Fruit fly (Drosophila melanogaster): Measurements from ENCODE around the gene AANATL7.

DNA sequence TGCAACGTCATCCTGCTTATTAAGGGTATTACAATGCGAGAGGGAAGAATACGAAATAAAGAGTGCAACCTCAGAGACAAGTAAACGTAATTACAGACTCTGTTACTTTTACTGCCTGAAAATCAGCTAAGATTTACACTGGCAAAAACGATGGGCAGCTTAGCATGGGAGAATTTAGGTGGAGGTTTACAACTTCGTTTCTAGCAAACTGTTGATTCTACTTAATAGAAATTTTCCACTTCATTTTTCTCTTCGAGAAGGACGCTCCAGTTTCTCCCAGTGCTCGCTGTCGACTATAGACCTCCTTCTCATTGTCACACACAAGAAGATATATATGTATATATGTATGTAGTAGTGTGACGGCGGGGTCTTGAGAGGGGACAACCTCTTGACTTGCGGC lies 44.6 kb upstream of the AANATL7 start:
- TF ChIP-seq CG12768 (GFP tag; optimal IDR thresholded peaks at IDR 0.05) (no peak), CG1620 (GFP tag; optimal IDR thresholded peaks at IDR 0.05) (no peak), ovo (GFP tag; optimal IDR thresholded peaks at IDR 0.05) (no peak), pad (GFP tag; optimal IDR thresholded peaks at IDR 0.05) (no peak), CG33017 (tag; optimal IDR thresholded peaks at IDR 0.05) (no peak), tj (GFP tag; optimal IDR thresholded peaks at IDR 0.05) (no peak), CG7045 (GFP tag; optimal IDR thresholded peaks at IDR 0.05) (no peak), CG5204 (GFP tag; optimal IDR thresholded peaks at IDR 0.05) (no peak), cic (GFP tag; optimal IDR thresholded peaks at IDR 0.05) (no peak), Crg-1 (GFP tag; optimal IDR thresholded peaks at IDR 0.05) (no peak), CG11617 (GFP tag; optimal IDR thresholded peaks at IDR 0.05) (no peak), bab1 (GFP tag; optimal IDR thresholded peaks at IDR 0.05) (no peak), CG7101 (tag; optimal IDR thresholded peaks at IDR 0.05) (no peak)

All from whole organism, adult.